Fruit fly (Drosophila melanogaster): ENCODE data around the gene CG45487.

DNA sequence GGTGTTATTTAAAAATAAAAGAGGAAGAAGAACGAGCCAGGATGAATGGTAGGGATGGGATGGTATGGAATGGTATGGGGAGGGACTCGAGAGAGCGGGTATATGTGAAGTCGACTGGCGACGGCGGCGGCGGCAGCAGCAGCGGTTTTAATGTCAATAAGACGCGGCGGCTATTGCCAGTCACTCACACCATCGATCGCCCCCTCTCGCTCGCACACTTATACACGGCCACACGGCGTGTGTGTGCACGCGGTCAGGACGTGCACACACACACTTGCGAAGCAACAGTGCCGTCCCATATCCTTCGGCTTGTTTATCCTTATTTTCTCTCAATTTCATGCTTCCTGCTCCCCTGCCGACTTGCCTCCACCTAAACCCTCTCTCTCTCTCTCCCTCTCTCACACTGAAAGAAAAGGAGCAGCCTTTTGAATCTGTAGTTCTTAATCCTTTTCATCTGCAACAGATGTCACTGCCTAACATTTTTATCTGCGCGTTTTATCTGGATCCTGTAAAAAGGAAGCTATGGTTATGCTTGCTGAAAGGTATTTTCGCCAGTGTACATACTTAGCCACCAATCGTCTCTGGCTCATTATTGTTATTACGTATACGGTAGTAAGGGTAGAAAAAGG is 25.8 kb downstream of the CG45487 start:
- TF ChIP-seq psq (optimal IDR thresholded peaks at IDR 0.05) (no peak), pan (optimal IDR thresholded peaks at IDR 0.05) (no peak), Dll (optimal IDR thresholded peaks at IDR 0.05) (no peak), CG8478 (optimal IDR thresholded peaks at IDR 0.05) (no peak), EcR (GFP tag; optimal IDR thresholded peaks at IDR 0.05) (no peak)
